Worm (Caenorhabditis elegans) whole organism, young adult: ENCODE data around the gene srd-20.

Experiments
- D2030.7 ChIP-seq: fragments of 200-800 bp; sonication (Bioruptor generic); IDR thresholded peaks from 2 replicates; pipeline ENCODE4 v1.3.6; 2022; ENCODE audit warnings: missing genetic modification reagents, missing genetic modification characterization, missing compliant biosample characterization
- atf-7 ChIP-seq: sonication (generic microtip); optimal IDR thresholded peaks from 2 replicates; lab custom pipeline; 2017; ENCODE audit warnings: mild to moderate bottlenecking, missing genetic modification characterization, missing compliant biosample characterization
- lag-1 ChIP-seq: fragments of 200-800 bp; sonication (Bioruptor generic); IDR thresholded peaks from 2 replicates; pipeline ENCODE4 v1.3.6; 2022; ENCODE audit warnings: missing genetic modification reagents, missing genetic modification characterization, missing compliant biosample characterization
- pbrm-1 ChIP-seq: fragments of 200-800 bp; sonication (Bioruptor generic); IDR thresholded peaks from 2 replicates; pipeline ENCODE4 v1.3.6; 2022; ENCODE audit warnings: missing genetic modification reagents, missing genetic modification characterization, missing compliant biosample characterization

- TF ChIP-seq lag-1 (GFP tag; lab: Robert Waterston, UW) (no peak), atf-7 (tag; lab: Kevin White, UChicago) (no peak), D2030.7 (GFP tag; lab: Robert Waterston, UW) (peak; percentile 34; the same call in 1 of the 2 replicates), pbrm-1 (GFP tag; lab: Robert Waterston, UW) (no peak; the same call in 1 of the 2 replicates)
Observed at ce11 chrV:6018944-6019450, 36.4 kb upstream of the srd-20 start, which contains the start of gene picc-1.
